Fruit fly (Drosophila melanogaster) whole organism, wandering third instar larva: ENCODE measurements around the gene ZnT86D.

Experiments
- CG32264 ChIP-seq: fragments of 200-800 bp; sonication (Bioruptor generic); optimal IDR thresholded peaks from 2 replicates; lab custom pipeline; 2016; ENCODE audit warnings: missing biosample characterization, missing genetic modification characterization
- CG9705 ChIP-seq: fragments of 200-800 bp; sonication (Bioruptor generic); optimal IDR thresholded peaks from 2 replicates; lab custom pipeline; 2018; ENCODE audit warnings: missing biosample characterization, mild to moderate bottlenecking, missing genetic modification characterization
- CrebA ChIP-seq: fragments of 200-800 bp; sonication (Bioruptor generic); optimal IDR thresholded peaks from 2 replicates; lab custom pipeline; 2016; ENCODE audit warnings: missing biosample characterization, mild to moderate bottlenecking, missing genetic modification characterization, borderline replicate concordance
- Dfd ChIP-seq: fragments of >200 bp; optimal IDR thresholded peaks from 2 replicates; lab custom pipeline; 2017; ENCODE audit warnings: missing biosample characterization, missing genetic modification characterization
- Dif ChIP-seq: fragments of 200-275, 200-300 bp; sonication (Bioruptor generic); optimal IDR thresholded peaks from 2 replicates; lab custom pipeline; 2018; ENCODE audit warnings: missing biosample characterization, missing genetic modification characterization; ENCODE audit not compliant: partially characterized antibody
- GATAd ChIP-seq: sonication (Bioruptor generic); optimal IDR thresholded peaks from 2 replicates; lab custom pipeline; 2016; ENCODE audit warnings: missing biosample characterization, missing genetic modification characterization
- Hnf4 ChIP-seq: fragments of 200-800 bp; sonication (Bioruptor generic); optimal IDR thresholded peaks from 2 replicates; lab custom pipeline; 2016; ENCODE audit warnings: missing biosample characterization, mild to moderate bottlenecking, missing genetic modification characterization
- Hr83 ChIP-seq: fragments of 200-300 bp; sonication (Bioruptor generic); optimal IDR thresholded peaks from 2 replicates; lab custom pipeline; 2016; ENCODE audit warnings: missing biosample characterization, mild to moderate bottlenecking, missing genetic modification characterization, moderate library complexity; ENCODE audit not compliant: poor library complexity, severe bottlenecking
- Jra ChIP-seq: sonication (Bioruptor generic); optimal IDR thresholded peaks from 2 replicates; lab custom pipeline; 2016; ENCODE audit warnings: missing biosample characterization, missing genetic modification characterization
- Mio ChIP-seq: sonication (Bioruptor generic); optimal IDR thresholded peaks from 2 replicates; lab custom pipeline; 2016; ENCODE audit warnings: missing biosample characterization, missing genetic modification characterization
- Myc ChIP-seq: fragments of >200 bp; optimal IDR thresholded peaks from 2 replicates; lab custom pipeline; 2017
- OdsH ChIP-seq: fragments of 200-800 bp; sonication (Bioruptor generic); optimal IDR thresholded peaks from 2 replicates; lab custom pipeline; 2016; ENCODE audit warnings: missing biosample characterization, mild to moderate bottlenecking, missing genetic modification characterization
- Sp1 ChIP-seq: fragments of 200-800 bp; sonication (Bioruptor generic); optimal IDR thresholded peaks from 3 replicates; lab custom pipeline; 2019; ENCODE audit warnings: missing biosample characterization, mild to moderate bottlenecking, missing genetic modification characterization, moderate library complexity
- Vsx2 ChIP-seq: fragments of 200-300, 225-300 bp; sonication (Bioruptor generic); optimal IDR thresholded peaks from 2 replicates; lab custom pipeline; 2018; ENCODE audit warnings: missing biosample characterization, missing genetic modification characterization; ENCODE audit not compliant: partially characterized antibody
- brk ChIP-seq: fragments of 200-800 bp; sonication (Bioruptor generic); optimal IDR thresholded peaks from 2 replicates; lab custom pipeline; 2016; ENCODE audit warnings: missing biosample characterization, mild to moderate bottlenecking, missing genetic modification characterization
- dl ChIP-seq, 2 experiments: fragments of 175-275, 200-275 bp in 1 of 2; fragments of 200-275 bp in 1 of 2; sonication (Bioruptor generic); optimal IDR thresholded peaks; lab custom pipeline; 2018; ENCODE audit warnings: mild to moderate bottlenecking in 2 of 2, missing biosample characterization in 2 of 2, missing genetic modification characterization in 2 of 2, moderate library complexity in 2 of 2; ENCODE audit not compliant: partially characterized antibody in 2 of 2, insufficient read depth in 1 of 2
- dsf ChIP-seq: sonication (Bioruptor generic); optimal IDR thresholded peaks from 2 replicates; lab custom pipeline; 2016; ENCODE audit warnings: missing biosample characterization, missing genetic modification characterization, borderline replicate concordance
- ey ChIP-seq: fragments of 200-800 bp; sonication (Bioruptor generic); optimal IDR thresholded peaks from 2 replicates; lab custom pipeline; 2016; ENCODE audit warnings: missing biosample characterization, missing genetic modification characterization
- fru ChIP-seq: fragments of 200-800 bp; sonication (Bioruptor generic); optimal IDR thresholded peaks from 3 replicates; lab custom pipeline; 2016; ENCODE audit warnings: missing biosample characterization, mild to moderate bottlenecking, missing genetic modification characterization
- h ChIP-seq: fragments of 200-800 bp; sonication (Bioruptor generic); optimal IDR thresholded peaks from 3 replicates; lab custom pipeline; 2016; ENCODE audit warnings: missing biosample characterization, mild to moderate bottlenecking, missing genetic modification characterization
- jim ChIP-seq: fragments of 175-275, 200-325 bp; sonication (Bioruptor generic); optimal IDR thresholded peaks from 2 replicates; lab custom pipeline; 2016; ENCODE audit warnings: missing biosample characterization, mild to moderate bottlenecking, missing genetic modification characterization
- pan ChIP-seq: fragments of >200 bp; optimal IDR thresholded peaks from 2 replicates; lab custom pipeline; 2017
- rgr ChIP-seq: fragments of 200-800 bp; sonication (Bioruptor generic); optimal IDR thresholded peaks from 3 replicates; lab custom pipeline; 2016; ENCODE audit warnings: missing biosample characterization, mild to moderate bottlenecking, missing genetic modification characterization
- sage ChIP-seq: fragments of 200-800 bp; sonication (Bioruptor generic); optimal IDR thresholded peaks from 2 replicates; lab custom pipeline; 2016; ENCODE audit warnings: missing biosample characterization, mild to moderate bottlenecking, missing genetic modification characterization
- sv ChIP-seq: fragments of 200-800 bp; sonication (Bioruptor generic); optimal IDR thresholded peaks from 3 replicates; lab custom pipeline; 2016; ENCODE audit warnings: missing biosample characterization, missing genetic modification characterization
- tai ChIP-seq: sonication (Bioruptor generic); optimal IDR thresholded peaks from 2 replicates; lab custom pipeline; 2016; ENCODE audit warnings: missing biosample characterization, missing genetic modification characterization
- woc ChIP-seq: sonication (Bioruptor generic); optimal IDR thresholded peaks from 2 replicates; lab custom pipeline; 2016; ENCODE audit warnings: missing biosample characterization, mild to moderate bottlenecking, missing genetic modification characterization

ZnT86D gene

dm6 chr3R:11260966-11261530 is 46.7 kb upstream of the ZnT86D start:
- TF ChIP-seq Dfd (GFP tag; lab: Kevin White, UChicago) (peak; percentile 62), ey (GFP tag; lab: Kevin White, UChicago) (no peak)

dm6 chr3R:11257537-11257936 is 43.2 kb upstream of the ZnT86D start:
- TF ChIP-seq sage (GFP tag; lab: Kevin White, UChicago) (no peak), Dif (GFP tag; lab: Kevin White, UChicago) (no peak), CrebA (GFP tag; lab: Kevin White, UChicago) (no peak), brk (no peak), jim (no peak)
- TF ChIP-seq, all 38 proteins: peak for 0

dm6 chr3R:11254382-11254953 is 40.1 kb upstream of the ZnT86D start:
- TF ChIP-seq CG9705 (GFP tag; lab: Kevin White, UChicago) (no peak), Dif (GFP tag; lab: Kevin White, UChicago) (peak; percentile 24)

- TF ChIP-seq Dfd (GFP tag; lab: Kevin White, UChicago), result peak; percentile 66
- TF ChIP-seq GATAd, result no peak
These were observed 39.4 kb upstream of the ZnT86D start for dm6 chr3R:11253768-11254167.

- TF ChIP-seq Mio (GFP tag; lab: Kevin White, UChicago) (no peak), OdsH (GFP tag; lab: Kevin White, UChicago) (no peak)
These were observed 32.5 kb upstream of the ZnT86D start for dm6 chr3R:11246865-11247264.

- TF ChIP-seq Vsx2 (no peak), pan (no peak), dl (GFP tag; optimal IDR thresholded peaks at IDR 0.05; lab: Kevin White, UChicago; ENCODE audit: insufficient read depth in 1 of 2, partially characterized antibody in 2 of 2) (no peak)
These were observed 31.5 kb upstream of the ZnT86D start for dm6 chr3R:11245803-11246202.

- peak; percentile 32 for TF ChIP-seq Sp1 (GFP tag; lab: Kevin White, UChicago)
- TF ChIP-seq Hnf4 (GFP tag; lab: Kevin White, UChicago), result no peak
- TF ChIP-seq dsf, result peak; percentile 24
- TF ChIP-seq fru (GFP tag; lab: Kevin White, UChicago), result peak; percentile 49
- peak; percentile 46 for TF ChIP-seq h
- peak; percentile 65 for TF ChIP-seq Hr83
- no peak for TF ChIP-seq CrebA (GFP tag; lab: Kevin White, UChicago)
- no peak for TF ChIP-seq woc
- TF ChIP-seq rgr, result peak; percentile 37
- TF ChIP-seq CG32264 (GFP tag; lab: Kevin White, UChicago), result peak; percentile 28
- TF ChIP-seq sv, result peak; percentile 26
- TF ChIP-seq tai, result no peak
- TF ChIP-seq Myc (lab: Kevin White, UChicago), result peak; percentile 73
- no peak for TF ChIP-seq sage (GFP tag; lab: Kevin White, UChicago)
- TF ChIP-seq jim, result no peak
- peak; percentile 40 for TF ChIP-seq Jra (GFP tag; lab: Kevin White, UChicago)
These were observed 29.8 kb upstream of the ZnT86D start, which contains the start of the genes CG17734 and CG5214 for dm6 chr3R:11243951-11244660. Gene CG17734 (minus strand): TSS chr3R:11243999. Gene CG5214 (plus strand): TSS chr3R:11244302.
